Fruit fly (Drosophila melanogaster) S2 (cell line): ENCODE results near the gene spi.

Experiments used
- CG8478 ChIP-seq: fragments of >200 bp; optimal IDR thresholded peaks from 2 replicates; lab custom pipeline; 2018
- CTCF ChIP-seq, 2 experiments: fragments of >200 bp; optimal IDR thresholded peaks; 2 replicates each; lab custom pipeline; 2018

spi gene

dm6 chr2L:19543010-19543564, 34.0 kb downstream of the spi start:
- TF ChIP-seq CG8478 (lab: Kevin White, UChicago) (no peak), CTCF (optimal IDR thresholded peaks at IDR 0.05; lab: Kevin White, UChicago) (no peak)

DNA sequence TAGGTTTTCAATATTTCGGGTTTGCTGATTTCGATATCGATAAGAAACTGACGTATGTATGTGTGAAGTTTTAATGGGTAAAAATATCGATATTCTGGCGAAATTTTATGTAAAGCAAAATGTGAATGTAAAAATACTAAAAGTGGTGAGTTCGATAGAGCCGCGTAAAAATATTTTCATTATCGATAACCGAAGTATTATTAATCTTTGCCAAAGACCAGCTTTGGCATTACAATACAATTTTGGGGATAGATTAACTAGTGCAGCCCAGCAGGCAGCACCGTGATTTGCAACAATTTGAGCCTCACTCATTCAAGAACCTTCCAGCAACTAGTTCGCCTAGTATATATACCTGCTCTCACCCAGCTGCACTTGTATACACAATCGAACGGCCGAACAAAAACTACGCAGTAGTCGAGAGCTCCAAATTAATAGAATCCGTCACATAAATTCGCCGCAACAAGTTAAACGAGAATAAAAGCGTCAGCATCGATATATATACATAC, 34.8 kb downstream of the spi start:
- TF ChIP-seq CTCF (optimal IDR thresholded peaks at IDR 0.05; lab: Kevin White, UChicago) (no peak), CG8478 (lab: Kevin White, UChicago) (no peak)

- TF ChIP-seq CG8478 (lab: Kevin White, UChicago) = no peak
- no peak for TF ChIP-seq CTCF (optimal IDR thresholded peaks at IDR 0.05; lab: Kevin White, UChicago)
Observed at dm6 chr2L:19540307-19540706, 36.8 kb downstream of the spi start, which contains the start of gene CG13081. Gene CG13081, plus strand, starts transcription at chr2L:19540607.

DNA sequence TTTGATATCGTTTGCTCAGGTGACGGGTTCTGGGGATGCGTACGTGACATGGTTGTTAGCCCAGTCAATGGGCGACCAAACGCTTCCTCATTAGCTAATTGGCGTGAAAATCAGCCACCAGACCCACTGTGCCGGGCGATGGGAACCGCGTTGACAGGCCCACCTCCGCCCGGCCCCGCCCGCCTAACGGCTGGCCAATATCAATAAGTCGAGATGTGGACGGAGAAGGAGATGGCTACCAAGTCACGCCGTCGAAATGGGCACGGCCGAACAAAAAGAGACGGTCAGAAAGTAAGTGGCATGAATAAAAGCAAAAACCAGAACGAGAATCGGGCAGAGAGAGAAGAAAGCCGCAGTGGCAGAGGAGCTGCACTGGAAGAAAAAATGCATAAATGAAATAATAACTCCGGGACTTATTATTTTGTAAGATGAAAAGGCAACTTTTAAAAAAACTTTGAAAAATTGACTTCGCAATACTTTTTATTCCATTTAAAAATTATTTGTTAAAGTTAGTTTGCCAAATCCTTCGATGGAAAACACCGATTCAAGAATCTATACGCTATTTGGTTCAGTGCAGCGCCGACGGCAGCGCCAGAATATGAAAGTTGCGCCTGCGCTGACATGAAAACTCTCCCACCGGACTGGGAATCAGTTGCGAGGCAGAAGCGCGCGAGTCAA, 39.2 kb downstream of the spi start, which contains the start of gene CG13082:
Gene CG13082, plus strand, starts transcription at position 647 of the 678 bp plus-strand sequence.
- no peak for TF ChIP-seq CTCF (optimal IDR thresholded peaks at IDR 0.05; lab: Kevin White, UChicago)

DNA sequence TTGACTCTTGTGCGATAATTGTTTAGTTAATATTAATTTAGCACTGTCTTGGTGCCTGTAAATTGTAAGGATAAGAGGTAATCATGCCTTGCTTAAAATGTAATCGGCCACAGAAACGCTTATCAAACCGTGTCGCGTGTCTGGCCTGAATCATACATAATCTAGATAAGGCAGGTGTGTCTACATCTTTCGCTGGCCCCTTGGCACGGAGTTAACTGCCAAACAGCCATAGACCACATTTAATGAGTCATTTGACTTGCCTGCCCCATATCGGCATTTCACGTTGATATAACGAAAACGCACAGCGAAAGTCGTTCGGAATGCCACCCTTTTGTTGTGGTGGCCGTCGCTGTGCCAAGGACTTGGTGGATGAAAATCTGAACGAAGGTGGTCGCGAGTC, 41.9 kb downstream of the spi start, which contains the start of gene CG31697:
Gene CG31697, plus strand, starts transcription at position 215 of the 400 bp plus-strand sequence.
- no peak for TF ChIP-seq CG8478 (lab: Kevin White, UChicago)
- TF ChIP-seq CTCF (optimal IDR thresholded peaks at IDR 0.05; lab: Kevin White, UChicago) = no peak

- TF ChIP-seq CG8478 (lab: Kevin White, UChicago) (no peak), CTCF (optimal IDR thresholded peaks at IDR 0.05; lab: Kevin White, UChicago) (no peak)
Observed at dm6 chr2L:19533247-19533646, 43.9 kb downstream of the spi start, which contains the start of gene CG33116. Gene CG33116, plus strand, starts transcription at chr2L:19533479.

DNA sequence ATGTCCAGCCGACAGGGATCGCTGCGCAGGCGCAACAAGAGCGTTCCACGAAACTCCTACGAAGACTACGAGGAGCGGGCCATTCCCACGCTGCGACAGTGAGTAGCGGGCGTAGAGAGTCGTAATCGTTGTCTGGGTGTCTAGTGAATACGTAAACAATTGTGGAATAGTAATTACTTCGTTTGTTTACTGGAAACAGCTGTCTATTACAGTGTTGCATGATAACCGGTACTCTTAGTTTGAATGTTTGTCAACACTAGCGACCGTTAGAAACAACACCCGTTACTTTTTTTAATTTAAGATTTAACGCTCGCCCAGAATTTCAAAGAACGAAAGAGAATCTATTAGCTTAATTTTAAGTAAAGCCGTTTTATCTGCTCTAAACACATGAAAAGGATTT, 47.0 kb downstream of the spi start, which contains the start of gene CG10165:
Gene CG10165, minus strand, starts transcription at position 214 of the 400 bp plus-strand sequence.
- no peak for TF ChIP-seq CG8478 (lab: Kevin White, UChicago)
- no peak for TF ChIP-seq CTCF (optimal IDR thresholded peaks at IDR 0.05; lab: Kevin White, UChicago)

DNA sequence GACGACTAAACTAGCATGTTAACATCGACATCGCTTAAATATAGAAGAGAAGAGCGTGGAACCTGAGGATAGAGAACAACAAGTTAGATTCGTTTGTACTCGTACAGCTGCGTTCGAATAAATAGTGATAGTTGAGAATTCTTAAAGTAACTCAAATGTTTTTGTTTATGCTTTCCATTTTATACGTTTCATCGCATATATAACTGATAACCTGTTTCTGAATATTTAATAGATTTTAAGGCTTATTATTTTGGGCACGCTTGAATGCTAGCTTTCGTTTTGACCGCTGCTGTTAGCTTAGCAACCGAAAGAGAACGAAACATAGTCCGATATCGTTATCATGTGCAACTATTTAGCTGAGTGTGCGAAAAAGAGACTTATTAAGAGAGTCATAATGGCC, 48.8 kb downstream of the spi start:
- TF ChIP-seq CG8478 (lab: Kevin White, UChicago) (no peak), CTCF (optimal IDR thresholded peaks at IDR 0.05; lab: Kevin White, UChicago) (no peak)

DNA sequence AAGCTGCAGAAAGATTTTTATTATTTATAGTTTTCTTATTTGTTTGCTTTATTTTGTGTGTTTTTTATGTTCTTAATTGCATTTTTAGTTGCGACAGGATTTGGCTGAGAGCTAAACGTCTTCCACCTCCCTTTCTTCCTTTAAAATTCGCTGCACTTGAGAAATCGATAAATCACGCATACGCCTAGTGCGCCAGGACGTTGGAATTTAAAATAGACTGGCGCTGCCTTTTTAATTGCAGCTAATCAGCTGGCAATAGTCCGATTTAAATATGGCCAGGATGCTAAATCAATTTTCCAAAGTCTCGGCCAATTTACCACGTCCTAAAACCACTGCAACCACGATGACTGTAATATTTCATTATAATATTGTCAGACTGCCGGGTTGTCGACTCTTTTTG, 50.3 kb downstream of the spi start:
- TF ChIP-seq CG8478 (lab: Kevin White, UChicago) (no peak), CTCF (optimal IDR thresholded peaks at IDR 0.05; lab: Kevin White, UChicago) (no peak)

dm6 chr2L:19526316-19526715, 50.8 kb downstream of the spi start, which contains the start of the genes Dpm1 and CG10137:
Gene Dpm1, minus strand, starts transcription at chr2L:19526368.
Gene CG10137, plus strand, starts transcription at chr2L:19526686.
- TF ChIP-seq CG8478 (lab: Kevin White, UChicago) (no peak), CTCF (optimal IDR thresholded peaks at IDR 0.05; lab: Kevin White, UChicago) (no peak)

DNA sequence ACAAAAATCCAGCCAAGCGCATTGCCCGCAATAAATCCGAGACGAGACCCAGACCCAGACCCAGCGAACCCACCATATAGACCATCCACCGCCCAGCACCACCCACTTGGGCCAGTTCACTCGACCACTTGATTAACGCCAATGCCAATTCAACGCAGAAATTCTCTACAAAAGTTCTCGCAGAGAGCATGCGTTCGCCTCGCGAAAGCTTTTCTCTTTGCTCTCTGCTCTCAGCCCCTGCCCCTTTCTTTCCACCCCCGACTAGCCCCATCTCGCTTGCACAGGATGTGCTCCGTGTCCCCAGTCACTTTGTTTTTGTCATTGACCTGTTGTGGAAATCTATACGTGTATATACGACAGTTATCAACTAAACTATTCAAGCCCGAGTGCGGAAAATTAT, 57.5 kb downstream of the spi start:
- no peak for TF ChIP-seq CTCF (optimal IDR thresholded peaks at IDR 0.05; lab: Kevin White, UChicago)
- TF ChIP-seq CG8478 (lab: Kevin White, UChicago) = no peak

DNA sequence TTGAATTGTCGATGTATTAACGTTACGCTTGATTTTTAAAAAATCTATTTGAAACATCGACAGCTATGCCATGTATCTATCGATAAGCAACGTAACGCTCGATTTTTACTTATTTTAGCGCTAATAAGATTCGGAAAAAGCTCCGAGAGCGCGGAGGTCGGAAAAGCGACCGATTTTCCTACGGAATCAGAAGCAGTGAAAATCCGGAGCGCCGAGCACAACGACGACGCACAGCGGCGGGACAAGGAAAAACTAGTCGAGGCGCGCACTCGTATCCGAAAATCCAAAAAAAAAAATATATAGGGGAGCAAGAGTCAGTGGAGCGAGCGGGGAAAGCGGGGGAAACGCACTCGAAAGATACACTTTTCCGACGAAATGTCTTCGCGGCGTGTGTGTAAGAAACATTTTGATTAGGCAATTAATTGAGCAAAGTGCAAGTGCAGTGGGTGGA, 58.5 kb downstream of the spi start, which contains the start of gene CG10132:
Gene CG10132, plus strand, starts transcription at position 189 of the 451 bp plus-strand sequence.
- TF ChIP-seq CG8478 (lab: Kevin White, UChicago) (no peak), CTCF (optimal IDR thresholded peaks at IDR 0.05; lab: Kevin White, UChicago) (no peak)
